Worm (Caenorhabditis elegans) whole organism, L4 larva: ENCODE results near the gene mdt-28.

Source experiments
- F26F4.8 ChIP-seq: fragments of 200-800 bp; sonication (Bioruptor generic); conservative IDR thresholded peaks from 2 replicates; pipeline ENCODE4 v1.3.6; 2022; ENCODE audit warnings: missing genetic modification characterization, missing compliant biosample characterization
- F44E2.7 ChIP-seq: fragments of 200-800 bp; sonication (Bioruptor generic); IDR thresholded peaks from 2 replicates; pipeline ENCODE4 v2.1.2; 2022; ENCODE audit warnings: missing genetic modification characterization, missing compliant biosample characterization
- F49E8.2 ChIP-seq: sonication (generic microtip); optimal IDR thresholded peaks from 2 replicates; lab custom pipeline; 2016; ENCODE audit warnings: missing compliant biosample characterization, mild to moderate bottlenecking, missing genetic modification characterization, borderline replicate concordance
- T20F7.1 ChIP-seq: fragments of 200-800 bp; sonication (Bioruptor generic); optimal IDR thresholded peaks from 2 replicates; lab custom pipeline; 2018; ENCODE audit warnings: mild to moderate bottlenecking, missing genetic modification characterization, missing compliant biosample characterization
- Y105C5A.15 ChIP-seq: fragments of 200-800 bp; sonication (Bioruptor generic); IDR thresholded peaks from 2 replicates; pipeline ENCODE4 v1.3.6; 2022; ENCODE audit warnings: missing genetic modification characterization, missing compliant biosample characterization
- Y5F2A.4 ChIP-seq: fragments of 200-800 bp; sonication (Bioruptor generic); optimal IDR thresholded peaks from 2 replicates; lab custom pipeline; 2018; ENCODE audit warnings: mild to moderate bottlenecking, missing genetic modification characterization, missing compliant biosample characterization
- ZK337.2 ChIP-seq: fragments of 200-800 bp; sonication (Bioruptor generic); IDR thresholded peaks from 2 replicates; pipeline ENCODE4 v1.3.6; 2022; ENCODE audit warnings: missing genetic modification reagents, missing genetic modification characterization, missing compliant biosample characterization
- ceh-32 ChIP-seq: sonication (generic microtip); optimal IDR thresholded peaks from 2 replicates; lab custom pipeline; 2016; ENCODE audit warnings: mild to moderate bottlenecking, missing genetic modification characterization, missing compliant biosample characterization; ENCODE audit not compliant: poor library complexity
- ceh-44 ChIP-seq: fragments of 200-800 bp; sonication (Bioruptor generic); IDR thresholded peaks from 2 replicates; pipeline ENCODE4 v1.3.6; 2022; ENCODE audit warnings: missing genetic modification reagents, missing genetic modification characterization, missing compliant biosample characterization
- cey-2 ChIP-seq: sonication (generic microtip); optimal IDR thresholded peaks from 3 replicates; lab custom pipeline; 2017; ENCODE audit warnings: missing genetic modification characterization, mild to moderate bottlenecking, missing compliant biosample characterization, antibody characterized with exemption, borderline replicate concordance; ENCODE audit not compliant: insufficient read depth
- ctbp-1 ChIP-seq: fragments of 200-800 bp; sonication (Bioruptor generic); IDR thresholded peaks from 2 replicates; pipeline ENCODE4 v1.3.6; 2022; ENCODE audit warnings: missing genetic modification reagents, missing genetic modification characterization, missing compliant biosample characterization
- daf-16 ChIP-seq, 3 experiments: sonication (generic microtip); optimal IDR thresholded peaks; 2 replicates each; lab custom pipeline; 2016 to 2017; ENCODE audit warnings: missing genetic modification characterization in 3 of 3, missing genetic modification reagents in 3 of 3, mild to moderate bottlenecking in 2 of 3, missing compliant biosample characterization in 2 of 3, missing biosample characterization in 1 of 3, moderate library complexity in 1 of 3
- dmd-6 ChIP-seq: fragments of 200-800 bp; sonication (Bioruptor generic); IDR thresholded peaks from 2 replicates; pipeline ENCODE4 v1.3.6; 2022; ENCODE audit warnings: missing genetic modification reagents, missing genetic modification characterization, missing compliant biosample characterization
- duxl-1 ChIP-seq: sonication (generic microtip); optimal IDR thresholded peaks from 2 replicates; lab custom pipeline; 2016; ENCODE audit warnings: mild to moderate bottlenecking, missing genetic modification characterization, moderate library complexity, missing compliant biosample characterization; ENCODE audit not compliant: poor library complexity
- fos-1 ChIP-seq: fragments of 150-350 bp; optimal IDR thresholded peaks from 2 replicates; lab custom pipeline; 2014; ENCODE audit warnings: missing biosample characterization, missing genetic modification characterization
- gei-8 ChIP-seq: fragments of 200-800 bp; sonication (Bioruptor generic); optimal IDR thresholded peaks from 2 replicates; lab custom pipeline; 2018; ENCODE audit warnings: mild to moderate bottlenecking, missing genetic modification characterization, missing compliant biosample characterization
- hif-1 ChIP-seq, 2 experiments: sonication (generic microtip); optimal IDR thresholded peaks; 2 replicates each; lab custom pipeline; 2016 to 2017; ENCODE audit warnings: missing compliant biosample characterization in 2 of 2, missing genetic modification characterization in 2 of 2, missing genetic modification reagents in 2 of 2, missing genotype in 2 of 2, mild to moderate bottlenecking in 1 of 2
- hlh-11 ChIP-seq: fragments of 200-800 bp; sonication (Bioruptor generic); optimal IDR thresholded peaks from 2 replicates; lab custom pipeline; 2018; ENCODE audit warnings: mild to moderate bottlenecking, missing genetic modification characterization, missing compliant biosample characterization
- jun-1 ChIP-seq: fragments of 150-350 bp; optimal IDR thresholded peaks from 2 replicates; lab custom pipeline; 2014; ENCODE audit warnings: missing biosample characterization, missing genetic modification reagents, missing genetic modification characterization
- lim-7 ChIP-seq: fragments of 200-800 bp; sonication (Bioruptor generic); IDR thresholded peaks from 2 replicates; pipeline ENCODE4 v1.3.6; 2022; ENCODE audit warnings: missing genetic modification characterization, missing compliant biosample characterization
- lin-1 ChIP-seq: fragments of 200-800 bp; sonication (Bioruptor generic); IDR thresholded peaks from 2 replicates; pipeline ENCODE4 v1.3.6; 2022; ENCODE audit warnings: missing genetic modification reagents, missing genetic modification characterization, missing compliant biosample characterization
- lin-13 ChIP-seq: fragments of 150-350 bp; optimal IDR thresholded peaks from 2 replicates; lab custom pipeline; 2014; ENCODE audit warnings: missing biosample characterization, missing genetic modification reagents, missing genetic modification characterization
- lin-38 ChIP-seq: fragments of 200-800 bp; sonication (Bioruptor generic); IDR thresholded peaks from 2 replicates; pipeline ENCODE4 v1.3.6; 2022; ENCODE audit warnings: missing genetic modification reagents, missing genetic modification characterization, missing compliant biosample characterization
- lsy-2 ChIP-seq, 2 experiments: fragments of 150-350 bp in 1 of 2; sonication (generic microtip) in 1 of 2; optimal IDR thresholded peaks; 2 replicates each; lab custom pipeline; 2014 to 2017; ENCODE audit warnings: missing biosample characterization in 2 of 2, missing genetic modification characterization in 2 of 2
- madf-5 ChIP-seq, 2 experiments: fragments of 200-800 bp; sonication (Bioruptor generic); IDR thresholded peaks; 2 replicates each; pipeline ENCODE4 v1.3.6; 2022; ENCODE audit warnings: missing compliant biosample characterization in 2 of 2, missing genetic modification characterization in 2 of 2
- mdt-29 ChIP-seq: fragments of 200-800 bp; sonication (Bioruptor generic); IDR thresholded peaks from 2 replicates; pipeline ENCODE4 v1.3.6; 2022; ENCODE audit warnings: missing genetic modification reagents, missing genetic modification characterization, missing compliant biosample characterization
- mep-1 ChIP-seq: fragments of 150-350 bp; sonication (generic microtip); optimal IDR thresholded peaks from 3 replicates; lab custom pipeline; 2014; ENCODE audit warnings: missing biosample characterization, missing genetic modification characterization
- nhr-102 ChIP-seq: sonication (generic microtip); optimal IDR thresholded peaks from 2 replicates; lab custom pipeline; 2016; ENCODE audit warnings: mild to moderate bottlenecking, missing genetic modification characterization, moderate library complexity, missing compliant biosample characterization
- nhr-111 ChIP-seq: fragments of 200-800 bp; sonication (Bioruptor generic); optimal IDR thresholded peaks from 2 replicates; lab custom pipeline; 2018; ENCODE audit warnings: mild to moderate bottlenecking, missing genetic modification characterization, missing compliant biosample characterization
- nhr-237 ChIP-seq: sonication (generic microtip); optimal IDR thresholded peaks from 2 replicates; lab custom pipeline; 2017; ENCODE audit warnings: missing biosample characterization, missing genetic modification characterization
- nhr-25 ChIP-seq: sonication (generic microtip); optimal IDR thresholded peaks from 2 replicates; lab custom pipeline; 2017; ENCODE audit warnings: missing genetic modification characterization, mild to moderate bottlenecking, missing compliant biosample characterization, antibody characterized with exemption, moderate library complexity, borderline replicate concordance; ENCODE audit not compliant: insufficient read depth
- nhr-28 ChIP-seq: fragments of 150-350 bp; optimal IDR thresholded peaks from 2 replicates; lab custom pipeline; 2014; ENCODE audit warnings: missing biosample characterization, missing genetic modification characterization
- nhr-48 ChIP-seq: sonication (generic microtip); optimal IDR thresholded peaks from 2 replicates; lab custom pipeline; 2016; ENCODE audit warnings: mild to moderate bottlenecking, missing genetic modification characterization, missing compliant biosample characterization
- nhr-76 ChIP-seq: fragments of 150-350 bp; optimal IDR thresholded peaks from 2 replicates; lab custom pipeline; 2014; ENCODE audit warnings: missing biosample characterization, missing genetic modification characterization
- pha-4 ChIP-seq, 2 experiments: fragments of 150-350 bp in 1 of 2; fragments of 200-800 bp in 1 of 2; sonication (Bioruptor generic) in 1 of 2; IDR thresholded peaks in 1 of 2; optimal IDR thresholded peaks in 1 of 2; 2 replicates each; pipeline versions ENCODE4 v1.3.6 to Lab custom; 2014 to 2022; ENCODE audit warnings: missing genetic modification characterization in 2 of 2, missing genetic modification reagents in 2 of 2, missing biosample characterization in 1 of 2, missing compliant biosample characterization in 1 of 2
- php-3 ChIP-seq: fragments of 200-800 bp; sonication (Bioruptor generic); IDR thresholded peaks from 2 replicates; pipeline ENCODE4 v1.3.6; 2022; ENCODE audit warnings: missing genetic modification reagents, missing genetic modification characterization, missing compliant biosample characterization
- sdz-12 ChIP-seq: fragments of 200-800 bp; sonication (Bioruptor generic); optimal IDR thresholded peaks from 2 replicates; lab custom pipeline; 2018; ENCODE audit warnings: mild to moderate bottlenecking, missing genetic modification characterization, missing compliant biosample characterization
- set-16 ChIP-seq: fragments of 200-800 bp; sonication (Bioruptor generic); IDR thresholded peaks from 2 replicates; pipeline ENCODE4 v1.3.6; 2022; ENCODE audit warnings: missing genetic modification reagents, missing genetic modification characterization, missing compliant biosample characterization
- skn-1 ChIP-seq: fragments of 150-350 bp; optimal IDR thresholded peaks from 2 replicates; lab custom pipeline; 2014; ENCODE audit warnings: missing biosample characterization, missing genetic modification characterization
- snpc-1.2 ChIP-seq: fragments of 200-800 bp; sonication (Bioruptor generic); IDR thresholded peaks from 2 replicates; pipeline ENCODE4 v1.3.6; 2022; ENCODE audit warnings: missing genetic modification reagents, missing genetic modification characterization, missing compliant biosample characterization
- spr-1 ChIP-seq: sonication (generic microtip); optimal IDR thresholded peaks from 2 replicates; lab custom pipeline; 2016; ENCODE audit warnings: mild to moderate bottlenecking, missing genetic modification characterization, missing compliant biosample characterization
- spr-3 ChIP-seq: fragments of 200-800 bp; sonication (Bioruptor generic); optimal IDR thresholded peaks from 2 replicates; lab custom pipeline; 2018; ENCODE audit warnings: mild to moderate bottlenecking, missing genetic modification characterization, missing compliant biosample characterization
- tag-97 ChIP-seq: fragments of 200-800 bp; sonication (Bioruptor generic); IDR thresholded peaks from 2 replicates; pipeline ENCODE4 v1.3.6; 2022; ENCODE audit warnings: missing genetic modification characterization, missing compliant biosample characterization
- unc-130 ChIP-seq: sonication (generic microtip); optimal IDR thresholded peaks from 2 replicates; lab custom pipeline; 2016; ENCODE audit warnings: missing genetic modification reagents, missing genetic modification characterization, missing compliant biosample characterization
- unc-39 ChIP-seq: sonication (generic microtip); optimal IDR thresholded peaks from 2 replicates; lab custom pipeline; 2017; ENCODE audit warnings: missing biosample characterization, missing genetic modification characterization
- zag-1 ChIP-seq: fragments of 150-350 bp; optimal IDR thresholded peaks from 2 replicates; lab custom pipeline; 2014; ENCODE audit warnings: missing biosample characterization, missing genetic modification characterization
- zfp-2 ChIP-seq: sonication (generic microtip); optimal IDR thresholded peaks from 2 replicates; lab custom pipeline; 2016; ENCODE audit warnings: mild to moderate bottlenecking, missing genetic modification characterization, missing compliant biosample characterization
- zfp-3 ChIP-seq: fragments of 200-800 bp; sonication (Bioruptor generic); conservative IDR thresholded peaks from 2 replicates; pipeline ENCODE4 v1.3.6; 2022; ENCODE audit warnings: missing genetic modification reagents, missing genetic modification characterization, missing compliant biosample characterization

Gene mdt-28

ce11 chrV:15547727-15548126, 27.5 kb downstream of the mdt-28 start:
- TF ChIP-seq ceh-44 (GFP tag; lab: Robert Waterston, UW) (peak; percentile 77; the same call in 1 of the 2 replicates), lsy-2 (tag; optimal IDR thresholded peaks at IDR 0.05; lab: Kevin White, UChicago) (no peak), pha-4 (GFP tag; IDR thresholded peaks at IDR 0.05; lab: Robert Waterston, UW) (peak; percentile 67), pha-4 (tag; optimal IDR thresholded peaks at IDR 0.05; lab: Kevin White, UChicago) (no peak), nhr-28 (tag; lab: Kevin White, UChicago) (no peak), dmd-6 (GFP tag; lab: Robert Waterston, UW) (peak; percentile 39), nhr-76 (tag; lab: Kevin White, UChicago) (no peak), tag-97 (GFP tag; lab: Robert Waterston, UW) (no peak), F44E2.7 (GFP tag; lab: Robert Waterston, UW) (peak; percentile 45; the same call in 1 of the 2 replicates), ctbp-1 (GFP tag; lab: Robert Waterston, UW) (no peak), duxl-1 (tag; lab: Kevin White, UChicago) (peak; percentile 43), hif-1 (tag; optimal IDR thresholded peaks at IDR 0.05; lab: Kevin White, UChicago) (no peak), hlh-11 (no peak), nhr-111 (GFP tag; lab: Kevin White, UChicago) (peak; percentile 28), unc-39 (tag; lab: Kevin White, UChicago) (no peak), Y5F2A.4 (GFP tag; lab: Kevin White, UChicago) (peak; percentile 33), lim-7 (GFP tag; lab: Robert Waterston, UW) (peak; percentile 93), nhr-25 (tag; lab: Kevin White, UChicago) (no peak), zfp-2 (tag; lab: Kevin White, UChicago) (no peak), zfp-3 (GFP tag; lab: Robert Waterston, UW) (no peak), lin-38 (peak; percentile 66), fos-1 (tag; lab: Kevin White, UChicago) (no peak), gei-8 (GFP tag; lab: Kevin White, UChicago) (peak; percentile 53), mdt-29 (GFP tag; lab: Robert Waterston, UW) (no peak; the same call in 1 of the 2 replicates), sdz-12 (GFP tag; lab: Kevin White, UChicago) (peak; percentile 66), madf-5 (GFP tag; IDR thresholded peaks at IDR 0.05; lab: Robert Waterston, UW) (peak in 1 of 2 experiments; percentile 63; a peak in 1 of 4 replicates), Y105C5A.15 (0 out of 2 replicates have a peak, but pooled peaks have one; percentile 49), spr-3 (GFP tag; lab: Kevin White, UChicago) (peak; percentile 13), php-3 (GFP tag; lab: Robert Waterston, UW) (no peak), nhr-102 (tag; lab: Kevin White, UChicago) (no peak), unc-130 (GFP tag; lab: Kevin White, UChicago) (no peak), F26F4.8 (GFP tag; lab: Robert Waterston, UW) (peak; percentile 79; the same call in 1 of the 2 replicates), snpc-1.2 (GFP tag; lab: Robert Waterston, UW) (peak; percentile 79), nhr-48 (peak; percentile 2), jun-1 (tag; lab: Kevin White, UChicago) (no peak), T20F7.1 (GFP tag; lab: Kevin White, UChicago) (no peak), skn-1 (no peak), lin-1 (GFP tag; lab: Robert Waterston, UW) (peak; percentile 55; the same call in 1 of the 2 replicates), mep-1 (tag; lab: Kevin White, UChicago) (no peak), spr-1 (tag; lab: Kevin White, UChicago) (peak; percentile 9), nhr-237 (tag; lab: Kevin White, UChicago) (no peak), lin-13 (GFP tag; lab: Kevin White, UChicago) (no peak), set-16 (GFP tag; lab: Robert Waterston, UW) (no peak), cey-2 (tag; lab: Kevin White, UChicago) (no peak), daf-16 (GFP tag; optimal IDR thresholded peaks at IDR 0.05; lab: Kevin White, UChicago) (peak in 1 of 2 experiments; percentile 41), daf-16 (tag; optimal IDR thresholded peaks at IDR 0.05; lab: Kevin White, UChicago) (no peak), zag-1 (tag; lab: Kevin White, UChicago) (no peak), ZK337.2 (GFP tag; lab: Robert Waterston, UW) (0 out of 2 replicates have a peak, but pooled peaks have one; percentile 29), F49E8.2 (no peak), ceh-32 (tag; lab: Kevin White, UChicago) (no peak)
